Fruit fly (Drosophila melanogaster): ENCODE results near the gene Nup43.

Gene Nup43

DNA sequence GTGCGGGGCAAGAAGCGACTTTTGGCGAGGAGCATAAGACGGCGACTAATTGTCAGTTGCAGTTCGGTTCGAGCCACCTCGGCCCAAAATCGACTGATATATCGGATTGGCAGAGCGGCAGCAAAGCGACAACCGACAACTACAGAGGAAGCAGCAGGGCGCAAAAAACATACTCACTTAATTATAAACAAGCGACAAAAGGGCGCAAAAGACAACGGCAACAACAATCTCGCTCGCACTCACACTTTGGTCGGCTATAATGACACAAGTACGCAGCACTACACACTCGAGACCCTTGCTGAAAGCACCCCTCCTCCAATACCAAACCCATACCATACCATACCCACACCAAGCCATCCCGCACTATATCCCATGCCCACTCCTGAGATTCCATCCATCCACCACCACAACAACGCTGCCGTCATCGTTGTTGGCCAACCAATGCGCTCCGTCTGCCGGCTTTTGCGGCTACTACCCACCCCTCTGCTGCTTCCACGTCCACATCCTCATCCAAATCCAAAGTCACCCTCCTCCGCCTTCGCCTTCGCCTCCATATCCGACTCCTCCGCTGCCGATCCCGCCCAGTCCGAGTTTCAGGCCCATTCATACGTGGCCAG, 6.4 kb downstream of the Nup43 start, which contains the start of gene gl:
Gene gl, minus strand, starts transcription at position 51 of the 617 bp plus-strand sequence.
- TF ChIP-seq br (GFP tag; optimal IDR thresholded peaks at IDR 0.05) (no peak), Hr83 (GFP tag; optimal IDR thresholded peaks at IDR 0.05; ENCODE audit: poor library complexity, severe bottlenecking) (peak; percentile 9), CG9705 (GFP tag; optimal IDR thresholded peaks at IDR 0.05) (no peak)

DNA sequence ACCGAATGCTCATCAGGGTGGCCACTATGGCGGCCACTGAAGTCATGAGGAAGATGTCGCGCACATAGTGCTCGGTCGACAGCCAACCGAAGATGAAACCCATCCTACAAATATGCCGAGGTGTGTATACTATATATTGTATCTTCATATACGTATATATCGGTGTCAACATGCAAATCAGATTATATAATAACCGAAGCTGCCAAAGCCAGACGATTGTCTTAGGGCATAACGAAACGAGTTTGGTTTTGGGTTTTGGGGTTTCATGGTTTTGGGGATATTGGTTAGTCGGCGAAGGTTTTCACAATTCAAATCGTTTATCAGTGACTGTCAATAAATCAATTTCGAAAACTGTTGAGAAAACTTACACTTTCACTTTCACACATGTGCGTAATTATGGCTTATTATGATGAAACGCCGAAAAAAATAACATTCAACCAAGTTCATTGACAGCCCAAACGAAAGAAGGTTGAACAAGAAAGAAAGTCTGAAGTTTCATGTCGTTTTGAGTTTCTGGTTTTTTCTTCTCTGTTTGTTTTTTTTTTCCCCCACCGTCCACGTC, 13.9 kb downstream of the Nup43 start:
- TF ChIP-seq Hr78 (GFP tag; optimal IDR thresholded peaks at IDR 0.05) = no peak
- no peak for TF ChIP-seq dl (GFP tag; optimal IDR thresholded peaks at IDR 0.05; ENCODE audit: insufficient read depth in 1 of 2, partially characterized antibody in 2 of 2)
- TF ChIP-seq ey (GFP tag; optimal IDR thresholded peaks at IDR 0.05) = no peak
- no peak for TF ChIP-seq usp (GFP tag; optimal IDR thresholded peaks at IDR 0.05)
- TF ChIP-seq Jra (GFP tag; optimal IDR thresholded peaks at IDR 0.05) = no peak
- no peak for TF ChIP-seq HLH106 (tag; optimal IDR thresholded peaks at IDR 0.05)
- no peak for TF ChIP-seq br (GFP tag; optimal IDR thresholded peaks at IDR 0.05)
- TF ChIP-seq Abd-B (GFP tag; optimal IDR thresholded peaks at IDR 0.05) = no peak
- TF ChIP-seq jim (GFP tag; optimal IDR thresholded peaks at IDR 0.05) = no peak
- no peak for TF ChIP-seq lola (GFP tag; optimal IDR thresholded peaks at IDR 0.05)

DNA sequence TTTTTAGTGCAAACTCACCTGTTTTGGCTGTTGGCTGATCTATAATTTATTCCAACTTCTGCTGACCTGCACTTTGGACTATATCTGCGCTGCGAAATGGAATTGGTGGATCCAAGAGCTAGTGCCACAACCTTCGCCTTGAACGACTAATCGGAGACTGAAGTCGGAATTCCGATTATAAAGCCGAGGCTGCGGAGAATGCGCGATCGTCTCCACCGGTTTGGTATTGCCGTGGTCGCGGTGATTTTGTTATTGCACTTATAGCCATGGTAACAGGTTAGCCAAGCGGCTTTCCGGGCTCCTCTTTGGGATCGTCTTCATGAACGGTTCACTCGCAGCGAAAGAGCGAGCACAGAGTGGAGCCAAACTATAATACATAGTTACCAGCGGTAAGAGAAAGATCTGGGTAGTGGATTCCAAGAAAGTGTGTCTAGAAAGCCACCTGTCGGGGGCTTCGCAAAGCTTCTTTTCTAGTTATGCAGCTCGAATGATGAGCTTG, 14.6 kb downstream of the Nup43 start, which contains the start of gene CG7675:
Gene CG7675, minus strand, starts transcription at position 165 of the 499 bp plus-strand sequence.
- TF ChIP-seq pan (optimal IDR thresholded peaks at IDR 0.05) = no peak
- TF ChIP-seq psq (GFP tag; optimal IDR thresholded peaks at IDR 0.05) = peak; percentile 62
- no peak for TF ChIP-seq h (GFP tag; optimal IDR thresholded peaks at IDR 0.05)
- TF ChIP-seq Sp1 (GFP tag; optimal IDR thresholded peaks at IDR 0.05) = no peak
- TF ChIP-seq Dif (GFP tag; optimal IDR thresholded peaks at IDR 0.05; ENCODE audit: partially characterized antibody) = peak; percentile 70
- TF ChIP-seq jim (GFP tag; optimal IDR thresholded peaks at IDR 0.05) = no peak
- no peak for TF ChIP-seq Rel (GFP tag; optimal IDR thresholded peaks at IDR 0.05)
- peak; percentile 22 for TF ChIP-seq Rel (tag; optimal IDR thresholded peaks at IDR 0.05)
- TF ChIP-seq Vsx2 (GFP tag; optimal IDR thresholded peaks at IDR 0.05; ENCODE audit: partially characterized antibody) = peak; percentile 15
- TF ChIP-seq rgr (GFP tag; optimal IDR thresholded peaks at IDR 0.05) = no peak

DNA sequence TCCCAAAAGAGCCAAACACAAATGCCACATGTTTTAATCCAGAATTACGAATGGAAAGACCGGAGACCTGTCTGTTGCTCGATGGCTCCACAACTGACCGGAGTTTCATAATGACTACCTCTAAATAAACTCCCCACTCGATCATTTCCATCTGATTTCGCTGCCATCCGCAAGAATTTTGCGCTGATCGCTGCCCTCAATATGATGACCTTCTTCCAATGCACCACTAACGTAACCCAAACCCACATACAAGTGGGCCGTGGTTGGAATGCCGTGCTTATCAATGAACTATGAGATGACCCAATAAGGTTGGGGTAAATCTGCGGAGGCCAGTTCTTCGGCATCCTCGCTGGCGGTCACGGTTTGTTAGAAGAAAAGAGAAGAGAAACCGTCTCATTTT, 18.5 kb downstream of the Nup43 start, which contains the start of gene CG14309:
Gene CG14309, minus strand, starts transcription at position 101 of the 400 bp plus-strand sequence.
- no peak for TF ChIP-seq OdsH (GFP tag; optimal IDR thresholded peaks at IDR 0.05)
- TF ChIP-seq tai (GFP tag; optimal IDR thresholded peaks at IDR 0.05) = no peak
- no peak for TF ChIP-seq br (GFP tag; optimal IDR thresholded peaks at IDR 0.05)
- no peak for TF ChIP-seq CG32264 (GFP tag; optimal IDR thresholded peaks at IDR 0.05)
- TF ChIP-seq dmrt93B (GFP tag; optimal IDR thresholded peaks at IDR 0.05) = no peak

DNA sequence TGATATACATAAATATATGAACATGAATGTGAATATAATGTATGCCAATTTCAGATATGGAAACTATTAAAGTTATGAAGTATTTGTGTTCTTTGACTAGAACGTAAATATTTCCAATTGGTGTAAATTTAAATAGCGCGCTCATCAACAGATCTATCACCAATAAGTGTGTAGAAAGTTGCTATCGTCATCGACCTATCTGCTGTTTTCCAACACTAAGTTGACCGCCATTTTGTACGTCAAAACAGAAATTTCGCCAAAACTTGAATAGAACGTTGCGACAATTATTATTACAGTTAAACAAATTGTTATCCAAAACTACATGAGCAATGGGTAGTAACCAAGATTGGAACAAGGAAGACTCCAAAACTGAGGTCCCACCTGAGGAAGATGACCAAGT, 19.2 kb downstream of the Nup43 start, which contains the start of gene cona:
Gene cona, plus strand, starts transcription at position 236 of the 400 bp plus-strand sequence.
- TF ChIP-seq jim (GFP tag; optimal IDR thresholded peaks at IDR 0.05) (no peak), Hnf4 (GFP tag; optimal IDR thresholded peaks at IDR 0.05) (no peak), Rel (GFP tag; optimal IDR thresholded peaks at IDR 0.05) (no peak), Rel (tag; optimal IDR thresholded peaks at IDR 0.05) (no peak), OdsH (GFP tag; optimal IDR thresholded peaks at IDR 0.05) (no peak), br (GFP tag; optimal IDR thresholded peaks at IDR 0.05) (no peak), Dif (GFP tag; optimal IDR thresholded peaks at IDR 0.05; ENCODE audit: partially characterized antibody) (no peak), sage (GFP tag; optimal IDR thresholded peaks at IDR 0.05) (no peak), Dfd (GFP tag; optimal IDR thresholded peaks at IDR 0.05) (no peak), Jra (GFP tag; optimal IDR thresholded peaks at IDR 0.05) (no peak), Hr78 (GFP tag; optimal IDR thresholded peaks at IDR 0.05) (no peak), brk (GFP tag; optimal IDR thresholded peaks at IDR 0.05) (no peak), Hr83 (GFP tag; optimal IDR thresholded peaks at IDR 0.05; ENCODE audit: poor library complexity, severe bottlenecking) (no peak), dmrt93B (GFP tag; optimal IDR thresholded peaks at IDR 0.05) (no peak), dsf (GFP tag; optimal IDR thresholded peaks at IDR 0.05; ENCODE audit: borderline replicate concordance) (no peak), Sp1 (GFP tag; optimal IDR thresholded peaks at IDR 0.05) (no peak), CrebA (GFP tag; optimal IDR thresholded peaks at IDR 0.05; ENCODE audit: borderline replicate concordance) (no peak), pan (optimal IDR thresholded peaks at IDR 0.05) (no peak), Mio (GFP tag; optimal IDR thresholded peaks at IDR 0.05) (no peak), fru (GFP tag; optimal IDR thresholded peaks at IDR 0.05) (no peak), tai (GFP tag; optimal IDR thresholded peaks at IDR 0.05) (no peak)
